Worm (Caenorhabditis elegans) whole organism, L4 larva: Measurements from ENCODE around the gene F15E6.4.

Experiments
- R02D3.7 ChIP-seq: fragments of 150-350 bp; sonication (generic microtip); optimal IDR thresholded peaks from 3 replicates; lab custom pipeline; 2014; ENCODE audit warnings: missing biosample characterization, missing genetic modification characterization
- Y5F2A.4 ChIP-seq: fragments of 200-800 bp; sonication (Bioruptor generic); optimal IDR thresholded peaks from 2 replicates; lab custom pipeline; 2018; ENCODE audit warnings: mild to moderate bottlenecking, missing genetic modification characterization, missing compliant biosample characterization
- ama-1 ChIP-seq: fragments of 150-350 bp; optimal IDR thresholded peaks from 2 replicates; lab custom pipeline; 2014; ENCODE audit warnings: inconsistent platforms, mixed read lengths
- ceh-44 ChIP-seq: fragments of 200-800 bp; sonication (Bioruptor generic); IDR thresholded peaks from 2 replicates; pipeline ENCODE4 v1.3.6; 2022; ENCODE audit warnings: missing genetic modification reagents, missing genetic modification characterization, missing compliant biosample characterization
- daf-12 ChIP-seq: fragments of 150-350 bp; optimal IDR thresholded peaks from 2 replicates; lab custom pipeline; 2014; ENCODE audit warnings: missing biosample characterization, missing genetic modification reagents, missing genetic modification characterization
- fkh-10 ChIP-seq: fragments of 150-350 bp; optimal IDR thresholded peaks from 2 replicates; lab custom pipeline; 2014; ENCODE audit warnings: missing biosample characterization, missing genetic modification reagents, missing genetic modification characterization
- gei-8 ChIP-seq: fragments of 200-800 bp; sonication (Bioruptor generic); optimal IDR thresholded peaks from 2 replicates; lab custom pipeline; 2018; ENCODE audit warnings: mild to moderate bottlenecking, missing genetic modification characterization, missing compliant biosample characterization
- lin-1 ChIP-seq: fragments of 200-800 bp; sonication (Bioruptor generic); IDR thresholded peaks from 2 replicates; pipeline ENCODE4 v1.3.6; 2022; ENCODE audit warnings: missing genetic modification reagents, missing genetic modification characterization, missing compliant biosample characterization
- madf-9 ChIP-seq: fragments of 200-800 bp; sonication (Bioruptor generic); conservative IDR thresholded peaks from 2 replicates; pipeline ENCODE4 v1.3.6; 2022; ENCODE audit warnings: missing genetic modification reagents, missing genetic modification characterization, missing compliant biosample characterization
- snpc-4 ChIP-seq: fragments of 150-350 bp; optimal IDR thresholded peaks from 2 replicates; lab custom pipeline; 2014; ENCODE audit warnings: missing biosample characterization, missing genetic modification characterization
- ztf-11 ChIP-seq: fragments of 150-350 bp; optimal IDR thresholded peaks from 2 replicates; lab custom pipeline; 2014; ENCODE audit warnings: missing biosample characterization, missing genetic modification characterization

DNA sequence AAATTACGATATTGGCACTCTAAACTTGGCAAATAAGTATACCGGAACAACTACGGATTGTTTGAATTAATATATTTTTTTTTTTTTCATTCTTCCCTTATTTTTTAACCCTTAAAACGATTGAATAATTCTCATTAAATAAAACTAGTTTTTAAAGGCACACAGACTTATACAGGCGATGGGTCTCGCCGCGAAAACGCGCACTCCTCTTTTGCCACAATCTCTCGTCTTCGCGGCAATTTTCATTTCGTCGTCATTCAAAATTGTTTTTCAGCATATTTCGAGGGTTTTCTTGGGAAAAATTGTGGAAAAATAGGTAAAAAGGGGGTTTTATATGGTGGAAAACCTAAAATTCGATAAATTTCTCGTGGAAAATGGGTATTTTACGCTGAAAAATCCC is 43.9 kb upstream of the F15E6.4 start:
- TF ChIP-seq Y5F2A.4 (GFP tag; lab: Kevin White, UChicago): no peak
- TF ChIP-seq ama-1 (lab: Kevin White, UChicago): no peak
- TF ChIP-seq snpc-4 (tag; lab: Kevin White, UChicago): no peak
- no peak for TF ChIP-seq fkh-10
- TF ChIP-seq R02D3.7 (tag; lab: Kevin White, UChicago): no peak
- TF ChIP-seq lin-1 (GFP tag; lab: Robert Waterston, UW): no peak
- no peak for TF ChIP-seq ceh-44 (GFP tag; lab: Robert Waterston, UW)
- TF ChIP-seq madf-9 (GFP tag; lab: Robert Waterston, UW): no peak
- TF ChIP-seq daf-12 (tag; lab: Kevin White, UChicago): no peak
- no peak for TF ChIP-seq ztf-11 (tag; lab: Kevin White, UChicago)
- no peak for TF ChIP-seq gei-8 (GFP tag; lab: Kevin White, UChicago)
